Fruit fly (Drosophila melanogaster) whole organism, embryonic: ENCODE data around the gene aqz.

ENCODE experiments used
- B-H2 ChIP-seq: fragments of 200-800 bp; sonication (Bioruptor generic); optimal IDR thresholded peaks from 2 replicates; lab custom pipeline; 2018; ENCODE audit warnings: missing biosample characterization, mild to moderate bottlenecking, missing genetic modification characterization
- CG1233 ChIP-seq: fragments of 200-800 bp; sonication (Bioruptor generic); optimal IDR thresholded peaks from 4 replicates; lab custom pipeline; 2018; ENCODE audit warnings: missing biosample characterization, mild to moderate bottlenecking, missing genetic modification characterization
- CG13894 ChIP-seq: fragments of 200-800 bp; sonication (Bioruptor generic); optimal IDR thresholded peaks from 3 replicates; lab custom pipeline; 2018; ENCODE audit warnings: missing biosample characterization, mild to moderate bottlenecking, missing genetic modification characterization, moderate library complexity
- CG14710 ChIP-seq: fragments of 200-800 bp; sonication (Bioruptor generic); optimal IDR thresholded peaks from 3 replicates; lab custom pipeline; 2019; ENCODE audit warnings: missing biosample characterization, mild to moderate bottlenecking, missing genetic modification characterization, moderate library complexity
- CG15269 ChIP-seq: fragments of 200-800 bp; sonication (Bioruptor generic); optimal IDR thresholded peaks from 2 replicates; lab custom pipeline; 2018; ENCODE audit warnings: missing biosample characterization, mild to moderate bottlenecking, missing genetic modification characterization, moderate library complexity
- CG16815 ChIP-seq: fragments of 200-800 bp; sonication (Bioruptor generic); optimal IDR thresholded peaks from 3 replicates; lab custom pipeline; 2017; ENCODE audit warnings: missing biosample characterization, mild to moderate bottlenecking, missing genetic modification characterization
- CG18476 ChIP-seq: fragments of 200-800 bp; sonication (Bioruptor generic); optimal IDR thresholded peaks from 2 replicates; lab custom pipeline; 2016; ENCODE audit warnings: missing biosample characterization, mild to moderate bottlenecking, missing genetic modification characterization
- CG2889 ChIP-seq: fragments of 200-800 bp; sonication (Bioruptor generic); IDR thresholded peaks from 3 replicates; pipeline ENCODE4 v1.3.6; 2022; ENCODE audit warnings: missing biosample characterization, missing genetic modification characterization
- CG32767 ChIP-seq: fragments of 200-800 bp; sonication (Bioruptor generic); IDR thresholded peaks from 2 replicates; pipeline ENCODE4 v1.3.6; 2022; ENCODE audit warnings: missing biosample characterization, missing genetic modification characterization
- CG4617 ChIP-seq: fragments of 200-800 bp; sonication (Bioruptor generic); optimal IDR thresholded peaks from 3 replicates; lab custom pipeline; 2016; ENCODE audit warnings: missing biosample characterization, missing genetic modification characterization, borderline replicate concordance
- CG6765 ChIP-seq: fragments of 200-800 bp; sonication (Bioruptor generic); optimal IDR thresholded peaks from 3 replicates; lab custom pipeline; 2017; ENCODE audit warnings: missing biosample characterization, mild to moderate bottlenecking, missing genetic modification characterization
- CG8281 ChIP-seq: fragments of 200-800 bp; sonication (Bioruptor generic); optimal IDR thresholded peaks from 2 replicates; lab custom pipeline; 2018; ENCODE audit warnings: missing biosample characterization, mild to moderate bottlenecking, missing genetic modification characterization, moderate library complexity
- CG8924 ChIP-seq: fragments of 200-800 bp; optimal IDR thresholded peaks from 3 replicates; lab custom pipeline; 2019; ENCODE audit warnings: missing biosample characterization, mild to moderate bottlenecking, missing genetic modification characterization, moderate library complexity
- CG9437 ChIP-seq: fragments of 200-800 bp; sonication (Bioruptor generic); optimal IDR thresholded peaks from 2 replicates; lab custom pipeline; 2018; ENCODE audit warnings: missing biosample characterization, mild to moderate bottlenecking, missing genetic modification characterization
- CkIIα-i1 ChIP-seq: fragments of 200-800 bp; sonication (Bioruptor generic); IDR thresholded peaks from 2 replicates; pipeline ENCODE4 v1.3.6; 2022; ENCODE audit warnings: missing biosample characterization, missing genetic modification characterization
- D ChIP-seq, 2 experiments: fragments of 200-800 bp in 1 of 2; fragments of >200 bp in 1 of 2; sonication (Bioruptor generic) in 1 of 2; optimal IDR thresholded peaks; 2 replicates in 1 of 2; 3 replicates in 1 of 2; lab custom pipeline; 2017; ENCODE audit warnings: mild to moderate bottlenecking in 1 of 2, missing biosample characterization in 1 of 2, missing genetic modification characterization in 1 of 2, missing genetic modification reagents in 1 of 2
- D19B ChIP-seq: fragments of 200-800 bp; sonication (Bioruptor generic); optimal IDR thresholded peaks from 2 replicates; lab custom pipeline; 2017; ENCODE audit warnings: missing biosample characterization, mild to moderate bottlenecking, missing genetic modification characterization
- Drgx ChIP-seq: fragments of 200-800 bp; sonication (Bioruptor generic); IDR thresholded peaks from 2 replicates; pipeline ENCODE4 v1.3.6; 2022; ENCODE audit warnings: missing biosample characterization, missing genetic modification characterization
- Ets97D ChIP-seq: fragments of 200-800 bp; sonication (Bioruptor generic); optimal IDR thresholded peaks from 3 replicates; lab custom pipeline; 2016; ENCODE audit warnings: missing biosample characterization, missing genetic modification characterization
- Gug ChIP-seq: fragments of 200-800 bp; sonication (Bioruptor generic); IDR thresholded peaks from 4 replicates; pipeline ENCODE4 v1.3.6; 2022; ENCODE audit warnings: missing biosample characterization, missing genetic modification characterization
- H15 ChIP-seq: fragments of 200-800 bp; sonication (Bioruptor generic); IDR thresholded peaks from 3 replicates; pipeline ENCODE4 v1.3.6; 2022; ENCODE audit warnings: missing biosample characterization, missing genetic modification characterization
- Med ChIP-seq: fragments of 200-800 bp; sonication (Bioruptor generic); peaks from one replicate; lab custom pipeline; 2016; ENCODE audit warnings: missing biosample characterization, missing genetic modification characterization, mild to moderate bottlenecking, inconsistent platforms, moderate library complexity
- Pdp1 ChIP-seq, 2 experiments: fragments of 200-800 bp; sonication (Bioruptor generic); optimal IDR thresholded peaks; 3 replicates each; lab custom pipeline; 2016; ENCODE audit warnings: missing biosample characterization in 2 of 2, missing genetic modification characterization in 2 of 2, mild to moderate bottlenecking in 1 of 2, moderate library complexity in 1 of 2
- Ptx1 ChIP-seq: fragments of 200-800 bp; sonication (Bioruptor generic); IDR thresholded peaks from 2 replicates; pipeline ENCODE4 v1.3.6; 2022; ENCODE audit warnings: missing biosample characterization, missing genetic modification characterization
- Sox100B ChIP-seq: fragments of 200-800 bp; sonication (Bioruptor generic); optimal IDR thresholded peaks from 3 replicates; lab custom pipeline; 2018; ENCODE audit warnings: missing biosample characterization, mild to moderate bottlenecking, missing genetic modification characterization
- ara ChIP-seq: fragments of 200-800 bp; sonication (Bioruptor generic); IDR thresholded peaks from 2 replicates; pipeline ENCODE4 v1.3.6; 2022; ENCODE audit warnings: missing biosample characterization, missing genetic modification characterization
- bab2 ChIP-seq: fragments of 200-800 bp; sonication (Bioruptor generic); optimal IDR thresholded peaks from 2 replicates; lab custom pipeline; 2016; ENCODE audit warnings: missing biosample characterization, missing genetic modification characterization
- bcd ChIP-seq: fragments of 200-800 bp; sonication (Bioruptor generic); optimal IDR thresholded peaks from 2 replicates; lab custom pipeline; 2017; ENCODE audit warnings: missing biosample characterization, mild to moderate bottlenecking, missing genetic modification characterization
- cg ChIP-seq: fragments of 200-800 bp; sonication (Bioruptor generic); optimal IDR thresholded peaks from 3 replicates; lab custom pipeline; 2019; ENCODE audit warnings: missing biosample characterization, mild to moderate bottlenecking, missing genetic modification characterization, moderate library complexity
- chinmo ChIP-seq: fragments of 200-800 bp; sonication (Bioruptor generic); IDR thresholded peaks from 4 replicates; pipeline ENCODE4 v1.3.6; 2022; ENCODE audit warnings: missing biosample characterization, missing genetic modification characterization; ENCODE audit not compliant: partially characterized antibody
- chn ChIP-seq: fragments of 200-800 bp; sonication (Bioruptor generic); optimal IDR thresholded peaks from 2 replicates; lab custom pipeline; 2016; ENCODE audit warnings: missing biosample characterization, missing genetic modification characterization
- crol ChIP-seq: fragments of 200-800 bp; sonication (Bioruptor generic); IDR thresholded peaks from 2 replicates; pipeline ENCODE4 v1.3.6; 2022; ENCODE audit warnings: missing biosample characterization, missing genetic modification characterization
- dimm ChIP-seq: fragments of 200-800 bp; sonication (Bioruptor generic); IDR thresholded peaks from 2 replicates; pipeline ENCODE4 v1.3.6; 2022; ENCODE audit warnings: missing biosample characterization, missing genetic modification characterization
- ems ChIP-seq: fragments of 200-800 bp; sonication (Bioruptor generic); optimal IDR thresholded peaks from 3 replicates; lab custom pipeline; 2016; ENCODE audit warnings: missing biosample characterization, missing genetic modification characterization
- fu2 ChIP-seq: fragments of 200-800 bp; sonication (Bioruptor generic); optimal IDR thresholded peaks from 2 replicates; lab custom pipeline; 2016; ENCODE audit warnings: missing biosample characterization, missing genetic modification characterization
- jigr1 ChIP-seq: fragments of 200-800 bp; sonication (Bioruptor generic); IDR thresholded peaks from 3 replicates; pipeline ENCODE4 v1.3.6; 2022; ENCODE audit warnings: missing biosample characterization, missing genetic modification characterization
- kni ChIP-seq: fragments of 200-800 bp; sonication (Bioruptor generic); optimal IDR thresholded peaks from 3 replicates; lab custom pipeline; 2017; ENCODE audit warnings: mild to moderate bottlenecking, missing biosample characterization, missing genetic modification reagents, missing genetic modification characterization
- nau ChIP-seq: fragments of 200-800 bp; sonication (Bioruptor generic); optimal IDR thresholded peaks from 3 replicates; lab custom pipeline; 2017; ENCODE audit warnings: missing biosample characterization, mild to moderate bottlenecking, missing genetic modification characterization, missing genetic modification reagents
- nerfin-1 ChIP-seq: fragments of 200-800 bp; sonication (Bioruptor generic); optimal IDR thresholded peaks from 3 replicates; lab custom pipeline; 2019; ENCODE audit warnings: missing biosample characterization, mild to moderate bottlenecking, missing genetic modification characterization, moderate library complexity
- odd ChIP-seq: fragments of 200-800 bp; sonication (Bioruptor generic); optimal IDR thresholded peaks from 2 replicates; lab custom pipeline; 2017; ENCODE audit warnings: missing biosample characterization, mild to moderate bottlenecking, missing genetic modification characterization
- pfk ChIP-seq: fragments of 200-800 bp; sonication (Bioruptor generic); optimal IDR thresholded peaks from 2 replicates; lab custom pipeline; 2018; ENCODE audit warnings: missing biosample characterization, mild to moderate bottlenecking, missing genetic modification characterization, moderate library complexity
- phol ChIP-seq: fragments of 200-800 bp; sonication (Bioruptor generic); optimal IDR thresholded peaks from 3 replicates; lab custom pipeline; 2018; ENCODE audit warnings: missing biosample characterization, mild to moderate bottlenecking, missing genetic modification characterization, moderate library complexity
- rib ChIP-seq: fragments of 200-800 bp; sonication (Bioruptor generic); IDR thresholded peaks from 2 replicates; pipeline ENCODE4 v1.3.6; 2022; ENCODE audit warnings: missing biosample characterization, missing genetic modification characterization
- sd ChIP-seq: fragments of 200-800 bp; sonication (Bioruptor generic); optimal IDR thresholded peaks from 3 replicates; lab custom pipeline; 2018; ENCODE audit warnings: missing biosample characterization, mild to moderate bottlenecking, missing genetic modification characterization, moderate library complexity
- so ChIP-seq: fragments of 200-800 bp; sonication (Bioruptor generic); IDR thresholded peaks from 3 replicates; pipeline ENCODE4 v1.3.6; 2022; ENCODE audit warnings: missing biosample characterization, missing genetic modification characterization
- tll ChIP-seq, 2 experiments: fragments of 200-800 bp in 1 of 2; fragments of >200 bp in 1 of 2; sonication (Bioruptor generic) in 1 of 2; optimal IDR thresholded peaks; 2 replicates each; lab custom pipeline; 2017 to 2019; ENCODE audit warnings: missing biosample characterization in 2 of 2, missing genetic modification characterization in 2 of 2, mild to moderate bottlenecking in 1 of 2, moderate library complexity in 1 of 2
- twi ChIP-seq: fragments of 200-800 bp; optimal IDR thresholded peaks from 2 replicates; lab custom pipeline; 2019; ENCODE audit warnings: missing biosample characterization, mild to moderate bottlenecking, missing genetic modification characterization, moderate library complexity

The aqz gene

DNA sequence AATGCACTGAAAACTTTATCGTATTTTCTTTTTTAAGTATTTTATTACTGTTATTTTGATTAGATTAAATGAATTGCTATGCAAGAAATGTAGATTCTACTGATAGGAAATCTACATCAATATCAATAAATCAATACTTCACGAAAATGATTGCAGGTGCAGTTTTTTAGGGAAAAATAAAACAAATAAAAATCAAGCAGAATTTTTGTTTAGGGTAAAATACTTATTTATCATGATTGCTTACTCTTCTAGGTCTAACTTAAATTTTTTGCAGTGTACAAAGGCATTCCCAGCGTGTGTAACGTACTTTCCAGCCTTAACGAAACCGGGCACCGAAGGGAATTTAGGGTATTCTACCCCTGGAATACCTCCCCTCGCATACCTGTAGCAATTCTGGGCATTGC, 12.0 kb downstream of the aqz start (continued):
- TF ChIP-seq dimm (no peak), so (GFP tag; lab: Robert Waterston, UW) (no peak), phol (tag; lab: Kevin White, UChicago) (peak; percentile 89), fu2 (no peak), ems (no peak), Med (GFP tag; lab: Kevin White, UChicago) (peak; percentile 77), Ptx1 (peak; percentile 40; the same call in 1 of the 2 replicates), bcd (GFP tag; lab: Kevin White, UChicago) (peak; percentile 42), CG18476 (GFP tag; lab: Kevin White, UChicago) (peak; percentile 63), nerfin-1 (tag; lab: Kevin White, UChicago) (peak; percentile 83), tll (GFP tag; optimal IDR thresholded peaks at IDR 0.05; lab: Kevin White, UChicago) (peak in 1 of 2 experiments; percentile 98), Pdp1 (GFP tag; optimal IDR thresholded peaks at IDR 0.05; lab: Kevin White, UChicago) (peak; percentile 36 to 57), CG16815 (GFP tag; lab: Kevin White, UChicago) (peak; percentile 89), Gug (GFP tag; lab: Robert Waterston, UW) (no peak), nau (GFP tag; lab: Kevin White, UChicago) (peak; percentile 2), ara (GFP tag; lab: Robert Waterston, UW) (peak; percentile 57), jigr1 (GFP tag; lab: Robert Waterston, UW) (no peak), H15 (GFP tag; lab: Robert Waterston, UW) (no peak), CG9437 (GFP tag; lab: Kevin White, UChicago) (peak; percentile 44), CG4617 (GFP tag; lab: Kevin White, UChicago) (peak; percentile 17), CkIIα-i1 (GFP tag; lab: Robert Waterston, UW) (no peak), CG1233 (GFP tag; lab: Kevin White, UChicago) (peak; percentile 69), CG14710 (tag; lab: Kevin White, UChicago) (peak; percentile 95), odd (GFP tag; lab: Kevin White, UChicago) (peak; percentile 41), CG6765 (GFP tag; lab: Kevin White, UChicago) (peak; percentile 35)

DNA sequence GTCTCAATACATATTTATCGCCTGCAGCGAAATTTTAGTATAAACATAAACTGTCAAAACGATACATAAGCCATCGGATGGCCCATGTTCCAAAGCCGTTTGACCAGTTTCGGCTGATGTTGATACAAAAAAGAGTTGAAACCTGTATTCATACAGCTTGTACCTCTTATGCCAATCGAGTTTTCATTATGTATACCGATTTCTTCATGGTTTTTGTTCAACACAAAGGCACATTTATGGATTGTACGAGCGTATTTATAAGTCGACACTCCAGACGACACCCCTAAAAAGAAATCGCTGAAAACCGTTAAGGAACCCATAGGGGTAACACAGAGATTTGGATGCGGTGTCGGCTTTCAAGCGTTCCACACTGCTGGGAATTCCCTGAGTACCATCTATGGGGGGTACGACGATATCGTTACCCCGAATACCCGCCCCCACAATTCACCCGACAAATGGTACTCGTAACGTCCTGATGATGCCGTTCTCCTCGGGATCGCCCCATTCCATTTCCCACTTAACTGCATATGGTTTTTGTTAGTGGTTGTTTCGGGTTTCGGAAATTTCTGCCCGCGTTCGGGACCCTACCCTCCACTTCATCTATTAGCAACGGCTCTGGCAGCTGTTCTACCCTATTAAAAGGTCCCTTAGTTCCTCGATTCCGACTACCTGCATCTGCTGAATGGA, 12.5 kb downstream of the aqz start:
- TF ChIP-seq CG15269 (tag; lab: Kevin White, UChicago) (peak; percentile 51), sd (tag; lab: Kevin White, UChicago) (peak; percentile 13), CG2889 (GFP tag; lab: Robert Waterston, UW) (no peak), crol (GFP tag; lab: Robert Waterston, UW) (peak; percentile 19; the same call in 1 of the 2 replicates), pfk (GFP tag; lab: Kevin White, UChicago) (no peak), Drgx (GFP tag; lab: Robert Waterston, UW) (no peak; the same call in 1 of the 2 replicates), chinmo (GFP tag; lab: Robert Waterston, UW) (peak; percentile 69; the same call in 1 of the 4 replicates), bab2 (GFP tag; lab: Kevin White, UChicago) (no peak), ara (GFP tag; lab: Robert Waterston, UW) (0 out of 2 replicates have a peak, but pooled peaks have one; percentile 10), Ets97D (GFP tag; lab: Kevin White, UChicago) (no peak), cg (GFP tag; lab: Kevin White, UChicago) (peak; percentile 37), D19B (peak; percentile 24), CG8281 (no peak), D (optimal IDR thresholded peaks at IDR 0.05; lab: Kevin White, UChicago) (peak; percentile 30), D (GFP tag; optimal IDR thresholded peaks at IDR 0.05; lab: Kevin White, UChicago) (no peak), kni (GFP tag; lab: Kevin White, UChicago) (peak; percentile 95), Sox100B (no peak), twi (peak; percentile 91), CG13894 (tag; lab: Kevin White, UChicago) (peak; percentile 97), rib (GFP tag; lab: Robert Waterston, UW) (peak; percentile 10; the same call in 1 of the 2 replicates), chn (GFP tag; lab: Kevin White, UChicago) (peak; percentile 54), B-H2 (GFP tag; lab: Kevin White, UChicago) (peak; percentile 49), CG8924 (tag; lab: Kevin White, UChicago) (peak; percentile 33), CG32767 (GFP tag; lab: Robert Waterston, UW) (peak; percentile 51; the same call in 1 of the 2 replicates)
